Worm (Caenorhabditis elegans) whole organism, midembryonic: ENCODE data around the gene lgc-43.

Source experiments
- T22C8.4 ChIP-seq: fragments of 200-800 bp; sonication (Bioruptor generic); IDR thresholded peaks from 2 replicates; pipeline ENCODE4 v1.3.6; 2022; ENCODE audit warnings: missing genetic modification characterization, missing compliant biosample characterization
- cog-1 ChIP-seq: sonication (generic microtip); optimal IDR thresholded peaks from 2 replicates; lab custom pipeline; 2016; ENCODE audit warnings: missing genetic modification characterization, missing compliant biosample characterization
- flt-1 ChIP-seq: fragments of 200-800 bp; sonication (Bioruptor generic); IDR thresholded peaks from 2 replicates; pipeline ENCODE4 v1.3.6; 2022; ENCODE audit warnings: missing genetic modification characterization, missing compliant biosample characterization
- klf-2 ChIP-seq: fragments of 200-800 bp; sonication (Bioruptor generic); conservative IDR thresholded peaks from 2 replicates; pipeline ENCODE4 v1.3.6; 2022; ENCODE audit warnings: missing genetic modification reagents, missing genetic modification characterization, missing compliant biosample characterization
- med-1 ChIP-seq: sonication (generic microtip); optimal IDR thresholded peaks from 2 replicates; lab custom pipeline; 2017; ENCODE audit warnings: missing genetic modification characterization, mild to moderate bottlenecking, missing compliant biosample characterization, antibody characterized with exemption, missing genetic modification reagents; ENCODE audit not compliant: insufficient read depth
- ref-1 ChIP-seq: fragments of 200-800 bp; sonication (Bioruptor generic); conservative IDR thresholded peaks from 2 replicates; pipeline ENCODE4 v1.3.6; 2022; ENCODE audit warnings: missing genetic modification reagents, missing genetic modification characterization, missing compliant biosample characterization
- tab-1 ChIP-seq: fragments of 200-800 bp; sonication (Bioruptor generic); IDR thresholded peaks from 2 replicates; pipeline ENCODE4 v1.3.6; 2022; ENCODE audit warnings: missing genetic modification characterization, missing compliant biosample characterization
- ztf-23 ChIP-seq: fragments of 200-800 bp; sonication (Bioruptor generic); IDR thresholded peaks from 2 replicates; pipeline ENCODE4 v1.3.6; 2022; ENCODE audit warnings: missing genetic modification reagents, missing genetic modification characterization, missing compliant biosample characterization
- ztf-29 ChIP-seq: fragments of 200-800 bp; sonication (Bioruptor generic); IDR thresholded peaks from 2 replicates; pipeline ENCODE4 v1.3.6; 2022; ENCODE audit warnings: missing genetic modification reagents, missing genetic modification characterization, missing compliant biosample characterization

Gene lgc-43

DNA sequence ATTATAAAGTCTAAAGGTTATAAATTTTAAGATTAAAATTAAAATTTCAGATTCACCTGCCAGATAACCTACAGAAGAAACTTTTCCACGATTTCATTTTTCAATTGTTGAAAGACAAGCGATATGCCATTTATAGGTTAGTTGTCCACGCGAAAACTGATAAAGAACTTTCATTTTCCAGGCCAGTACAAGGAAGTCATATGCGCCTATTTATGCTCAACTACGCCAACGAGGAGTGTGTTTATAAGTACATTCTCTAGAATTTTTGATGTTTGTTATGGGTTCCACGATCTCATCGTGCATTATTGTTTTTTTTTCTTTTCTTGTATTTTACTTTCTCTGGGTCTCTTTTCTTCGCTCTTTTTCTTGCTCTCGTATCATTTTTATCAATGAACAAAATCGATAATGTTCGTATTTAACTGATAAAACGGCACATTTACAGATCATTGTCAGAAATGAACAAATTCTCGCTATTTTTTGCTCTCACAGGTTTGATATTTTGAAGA, 28.2 kb downstream of the lgc-43 start, which contains the start of gene R09H10.3:
Gene R09H10.3, plus strand, starts transcription at position 456 of the 506 bp plus-strand sequence.
- TF ChIP-seq ztf-23 (GFP tag; lab: Robert Waterston, UW): no peak
- no peak for TF ChIP-seq tab-1 (GFP tag; lab: Robert Waterston, UW)
- no peak for TF ChIP-seq T22C8.4 (GFP tag; lab: Robert Waterston, UW)
- TF ChIP-seq med-1 (GFP tag; lab: Kevin White, UChicago): no peak

DNA sequence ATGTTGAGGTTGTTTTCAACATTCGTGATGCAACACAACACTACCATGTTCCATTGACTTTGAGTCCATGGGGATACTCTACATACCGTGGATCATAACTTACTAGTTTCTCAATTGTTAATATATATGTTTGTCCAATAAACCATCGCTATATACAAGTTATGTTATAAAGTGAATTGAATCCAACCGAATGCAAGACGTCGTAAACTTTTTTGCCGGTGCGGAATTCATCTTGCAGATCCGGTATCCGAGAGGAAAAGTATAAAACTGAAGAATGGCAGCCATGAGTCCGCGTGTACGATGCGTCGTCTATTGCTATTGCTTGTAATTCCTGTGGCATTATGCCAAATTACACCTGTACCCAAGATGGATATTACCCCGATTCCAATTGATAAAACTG, 29.8 kb downstream of the lgc-43 start, which contains the start of gene R09H10.6:
Gene R09H10.6, plus strand, starts transcription at position 301 of the 400 bp plus-strand sequence.
- no peak for TF ChIP-seq ztf-23 (GFP tag; lab: Robert Waterston, UW)
- no peak for TF ChIP-seq flt-1 (GFP tag; lab: Robert Waterston, UW)
- no peak for TF ChIP-seq klf-2 (GFP tag; lab: Robert Waterston, UW)
- no peak for TF ChIP-seq cog-1 (tag; lab: Kevin White, UChicago)
- TF ChIP-seq med-1 (GFP tag; lab: Kevin White, UChicago): no peak
- no peak for TF ChIP-seq tab-1 (GFP tag; lab: Robert Waterston, UW)
- TF ChIP-seq T22C8.4 (GFP tag; lab: Robert Waterston, UW): no peak
- TF ChIP-seq ref-1 (GFP tag; lab: Robert Waterston, UW): no peak
- no peak for TF ChIP-seq ztf-29 (GFP tag; lab: Robert Waterston, UW)

DNA sequence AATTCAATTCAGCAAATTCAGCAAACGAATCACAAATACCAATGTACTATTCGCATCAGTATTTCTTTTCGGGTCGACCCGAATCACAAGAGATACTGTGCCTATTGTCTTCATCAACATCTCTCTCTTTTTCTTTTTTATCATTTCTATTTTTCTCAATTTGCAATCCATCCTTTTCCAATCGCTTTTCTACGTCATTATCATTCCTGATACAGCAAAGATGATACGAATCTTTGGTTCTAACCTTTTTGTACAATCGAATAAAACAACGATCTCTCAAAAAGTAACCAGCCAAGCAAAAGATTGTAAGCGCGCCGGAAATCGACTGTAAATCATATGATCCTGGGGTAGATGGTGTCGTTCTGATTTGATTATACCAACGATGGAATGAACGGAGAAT, 31.5 kb downstream of the lgc-43 start:
- TF ChIP-seq T22C8.4 (GFP tag; lab: Robert Waterston, UW) (no peak), tab-1 (GFP tag; lab: Robert Waterston, UW) (no peak)

ce11 chrIV:10612281-10612680, 33.8 kb downstream of the lgc-43 start:
- TF ChIP-seq med-1 (GFP tag; lab: Kevin White, UChicago) (no peak), flt-1 (GFP tag; lab: Robert Waterston, UW) (no peak)

DNA sequence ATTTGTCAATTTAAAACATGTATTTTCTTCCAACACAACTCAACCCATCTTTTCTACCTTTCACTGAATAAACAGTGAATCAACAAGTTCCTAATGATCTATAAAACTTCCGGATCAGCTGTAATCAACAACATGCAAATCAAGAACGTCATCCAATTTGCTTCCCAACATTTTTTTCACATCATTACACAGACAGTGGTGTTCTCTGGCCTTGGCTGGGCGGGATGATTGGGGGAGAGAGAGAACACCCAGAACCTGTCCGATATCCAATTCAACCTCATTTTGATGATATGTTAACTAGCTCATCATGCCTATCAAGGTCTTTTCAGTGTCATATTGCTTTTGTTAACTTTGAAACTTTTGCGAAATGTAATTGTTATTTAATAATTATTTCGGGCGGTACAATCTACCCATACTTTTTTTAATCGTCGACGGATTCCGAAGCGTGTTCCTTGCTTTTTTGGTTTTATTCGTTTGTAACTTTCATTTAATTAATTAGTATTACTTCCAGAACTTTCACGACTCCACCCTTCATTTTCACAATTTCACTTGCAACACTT, 36.5 kb downstream of the lgc-43 start, which contains the start of gene ptr-14:
Gene ptr-14, plus strand, starts transcription at position 510 of the 560 bp plus-strand sequence.
- TF ChIP-seq tab-1 (GFP tag; lab: Robert Waterston, UW) (no peak), flt-1 (GFP tag; lab: Robert Waterston, UW) (no peak)

- TF ChIP-seq tab-1 (GFP tag; lab: Robert Waterston, UW): no peak
- TF ChIP-seq cog-1 (tag; lab: Kevin White, UChicago): no peak
- no peak for TF ChIP-seq ref-1 (GFP tag; lab: Robert Waterston, UW)
- no peak for TF ChIP-seq T22C8.4 (GFP tag; lab: Robert Waterston, UW)
- no peak for TF ChIP-seq flt-1 (GFP tag; lab: Robert Waterston, UW)
- no peak for TF ChIP-seq klf-2 (GFP tag; lab: Robert Waterston, UW)
- no peak for TF ChIP-seq ztf-29 (GFP tag; lab: Robert Waterston, UW)
- no peak for TF ChIP-seq ztf-23 (GFP tag; lab: Robert Waterston, UW)
- no peak for TF ChIP-seq med-1 (GFP tag; lab: Kevin White, UChicago)
These were observed 37.9 kb downstream of the lgc-43 start for ce11 chrIV:10616366-10616765.

DNA sequence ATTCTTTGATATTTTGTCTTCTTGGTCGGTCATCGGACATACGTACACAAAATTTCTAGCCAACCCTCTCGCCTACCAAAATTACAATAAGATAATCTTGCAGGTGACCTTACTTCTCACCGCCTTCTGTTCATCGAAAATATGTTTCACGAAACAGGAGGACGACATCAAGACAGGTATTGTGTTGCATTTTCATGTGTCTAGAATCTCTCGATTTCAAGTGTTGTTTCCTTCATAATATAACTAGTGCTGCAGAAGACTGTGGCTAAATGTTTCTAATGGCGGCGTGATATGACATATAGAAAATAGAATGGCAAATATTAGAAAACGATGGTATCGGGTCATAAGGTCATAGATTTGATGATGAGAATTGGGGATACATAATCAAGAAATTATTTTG, 38.6 kb downstream of the lgc-43 start:
- TF ChIP-seq tab-1 (GFP tag; lab: Robert Waterston, UW) (no peak), med-1 (GFP tag; lab: Kevin White, UChicago) (no peak), flt-1 (GFP tag; lab: Robert Waterston, UW) (no peak), klf-2 (GFP tag; lab: Robert Waterston, UW) (no peak), ref-1 (GFP tag; lab: Robert Waterston, UW) (no peak), T22C8.4 (GFP tag; lab: Robert Waterston, UW) (no peak), ztf-23 (GFP tag; lab: Robert Waterston, UW) (no peak), cog-1 (tag; lab: Kevin White, UChicago) (no peak), ztf-29 (GFP tag; lab: Robert Waterston, UW) (no peak)

DNA sequence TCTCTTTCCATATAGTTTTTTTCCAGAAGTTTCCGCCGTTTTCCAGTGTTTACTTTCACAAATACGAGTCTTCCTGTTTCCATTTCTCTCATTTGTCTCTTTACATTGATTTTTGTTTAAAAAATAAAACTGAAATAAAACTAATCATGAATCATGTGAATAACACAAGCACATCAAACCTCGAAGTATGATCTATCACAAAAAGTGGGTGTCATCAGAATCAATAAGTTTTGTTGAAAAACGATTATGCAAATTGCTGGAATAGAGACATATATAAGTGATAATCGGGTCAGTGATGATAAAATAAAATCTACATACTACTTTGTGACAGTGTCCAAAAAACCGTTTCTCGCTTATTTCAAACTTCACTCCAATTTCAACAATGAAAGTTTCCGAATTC, 42.3 kb downstream of the lgc-43 start, which contains the start of gene R09H10.7:
Gene R09H10.7, plus strand, starts transcription at position 301 of the 400 bp plus-strand sequence.
- no peak for TF ChIP-seq ztf-29 (GFP tag; lab: Robert Waterston, UW)
- no peak for TF ChIP-seq med-1 (GFP tag; lab: Kevin White, UChicago)
- TF ChIP-seq cog-1 (tag; lab: Kevin White, UChicago): no peak
- no peak for TF ChIP-seq klf-2 (GFP tag; lab: Robert Waterston, UW)
- TF ChIP-seq T22C8.4 (GFP tag; lab: Robert Waterston, UW): no peak
- no peak for TF ChIP-seq tab-1 (GFP tag; lab: Robert Waterston, UW)
- no peak for TF ChIP-seq flt-1 (GFP tag; lab: Robert Waterston, UW)
- no peak for TF ChIP-seq ref-1 (GFP tag; lab: Robert Waterston, UW)
- TF ChIP-seq ztf-23 (GFP tag; lab: Robert Waterston, UW): no peak

ce11 chrIV:10628724-10629123, 50.3 kb downstream of the lgc-43 start, which contains the start of gene R09H10.5:
R09H10.5 (minus strand) TSS chrIV:10628829.
- no peak for TF ChIP-seq flt-1 (GFP tag; lab: Robert Waterston, UW)
- no peak for TF ChIP-seq tab-1 (GFP tag; lab: Robert Waterston, UW)
- no peak for TF ChIP-seq med-1 (GFP tag; lab: Kevin White, UChicago)
- TF ChIP-seq T22C8.4 (GFP tag; lab: Robert Waterston, UW): no peak
- no peak for TF ChIP-seq cog-1 (tag; lab: Kevin White, UChicago)
- TF ChIP-seq ztf-29 (GFP tag; lab: Robert Waterston, UW): no peak
- TF ChIP-seq ztf-23 (GFP tag; lab: Robert Waterston, UW): no peak
